2 fruit fly cellular contexts compared by ENCODE assay signal in genomic region chrX:10265213-10266017, dm6.
TF ChIP-seq lines count a peak whose summit lies in the region.

Gene CG12643, minus strand, starts transcription at chrX:10265263.

TF ChIP-seq in whole organism, embryonic, 481 proteins besides CTCF, POLR2A, EP300 and RAD21 (continued from another document and continues in another):
- TF ChIP-seq pan (optimal IDR thresholded peaks at IDR 0.05; lab: Kevin White, UChicago) (peak in 1 of 2 experiments; percentile 26), pan (GFP tag; optimal IDR thresholded peaks at IDR 0.05 in 1 of 2, IDR thresholded peaks at IDR 0.05 in 1 of 2) (peak; percentile 51 to 93), CG18619 (GFP tag; optimal IDR thresholded peaks at IDR 0.05; lab: Kevin White, UChicago) (peak; percentile 82), scrt (GFP tag; optimal IDR thresholded peaks at IDR 0.05; lab: Kevin White, UChicago) (peak; percentile 71), CG12299 (tag; optimal IDR thresholded peaks at IDR 0.05; lab: Kevin White, UChicago) (peak; percentile 53), nau (GFP tag; optimal IDR thresholded peaks at IDR 0.05; lab: Kevin White, UChicago) (peak; percentile 85), tgo (GFP tag; IDR thresholded peaks at IDR 0.05; lab: Robert Waterston, UW) (peak; percentile 90), CG8359 (GFP tag; optimal IDR thresholded peaks at IDR 0.05; lab: Kevin White, UChicago; ENCODE audit: borderline replicate concordance) (peak; percentile 50), her (GFP tag; optimal IDR thresholded peaks at IDR 0.05; lab: Kevin White, UChicago) (peak; percentile 94), usp (GFP tag; optimal IDR thresholded peaks at IDR 0.05; lab: Kevin White, UChicago) (no peak), C15 (GFP tag; IDR thresholded peaks at IDR 0.05; lab: Robert Waterston, UW) (peak; percentile 74; the same call in 2 of the 3 replicates), Dad (GFP tag; optimal IDR thresholded peaks at IDR 0.05; lab: Kevin White, UChicago) (peak; percentile 91), luna (GFP tag; optimal IDR thresholded peaks at IDR 0.05; lab: Kevin White, UChicago) (peak; percentile 72), vvl (GFP tag; IDR thresholded peaks at IDR 0.05; lab: Robert Waterston, UW) (peak; percentile 96), CG10959 (GFP tag; IDR thresholded peaks at IDR 0.05; lab: Robert Waterston, UW) (peak; percentile 85), Opbp (GFP tag; IDR thresholded peaks at IDR 0.05; lab: Robert Waterston, UW; ENCODE audit: partially characterized antibody) (no peak), Jarid2 (GFP tag; optimal IDR thresholded peaks at IDR 0.05; lab: Kevin White, UChicago) (peak; percentile 17), Bteb2 (GFP tag; optimal IDR thresholded peaks at IDR 0.05; lab: Kevin White, UChicago) (peak; percentile 80), CG12219 (GFP tag; optimal IDR thresholded peaks at IDR 0.05; lab: Kevin White, UChicago) (peak; percentile 81), Lhr (GFP tag; optimal IDR thresholded peaks at IDR 0.05; lab: Kevin White, UChicago) (peak; percentile 54), Lpt (GFP tag; optimal IDR thresholded peaks at IDR 0.05; lab: Kevin White, UChicago) (no peak), nom (GFP tag; optimal IDR thresholded peaks at IDR 0.05; lab: Kevin White, UChicago) (peak; percentile 52), CG6654 (GFP tag; optimal IDR thresholded peaks at IDR 0.05; lab: Kevin White, UChicago) (peak; percentile 66), kni (GFP tag; optimal IDR thresholded peaks at IDR 0.05; lab: Kevin White, UChicago) (peak; percentile 70), Hmr (GFP tag; optimal IDR thresholded peaks at IDR 0.05; lab: Kevin White, UChicago) (peak; percentile 87), nmo (GFP tag; optimal IDR thresholded peaks at IDR 0.05; lab: Kevin White, UChicago) (peak; percentile 86), CG11696 (GFP tag; IDR thresholded peaks at IDR 0.05; lab: Robert Waterston, UW) (peak; percentile 72), CoRest (tag; optimal IDR thresholded peaks at IDR 0.05; lab: Kevin White, UChicago) (peak; percentile 91), Ets97D (GFP tag; optimal IDR thresholded peaks at IDR 0.05; lab: Kevin White, UChicago) (peak; percentile 73), Side (GFP tag; optimal IDR thresholded peaks at IDR 0.05; lab: Kevin White, UChicago) (peak; percentile 91), stwl (tag; optimal IDR thresholded peaks at IDR 0.05; lab: Kevin White, UChicago) (no peak), Aef1 (GFP tag; IDR thresholded peaks at IDR 0.05; lab: Robert Waterston, UW) (peak; percentile 91), Dref (GFP tag; IDR thresholded peaks at IDR 0.05; lab: Robert Waterston, UW) (peak; percentile 36; the same call in 1 of the 2 replicates), psq (GFP tag; optimal IDR thresholded peaks at IDR 0.05; lab: Kevin White, UChicago) (peak; percentile 70), CG17361 (GFP tag; IDR thresholded peaks at IDR 0.05; lab: Robert Waterston, UW) (peak; percentile 92), fd96Cb (tag; optimal IDR thresholded peaks at IDR 0.05; lab: Kevin White, UChicago) (peak; percentile 92), gcm (GFP tag; optimal IDR thresholded peaks at IDR 0.05; lab: Kevin White, UChicago) (peak; percentile 73), Hey (tag; optimal IDR thresholded peaks at IDR 0.05; lab: Kevin White, UChicago) (peak; percentile 26), repo (GFP tag; optimal IDR thresholded peaks at IDR 0.05; lab: Kevin White, UChicago) (peak; percentile 91), Spps (tag; optimal IDR thresholded peaks at IDR 0.05; lab: Kevin White, UChicago) (peak; percentile 64), ab (GFP tag; optimal IDR thresholded peaks at IDR 0.05; lab: Kevin White, UChicago) (peak; percentile 89), CG17186 (GFP tag; optimal IDR thresholded peaks at IDR 0.05; lab: Kevin White, UChicago) (peak; percentile 84), CG2678 (tag; optimal IDR thresholded peaks at IDR 0.05; lab: Kevin White, UChicago) (peak; percentile 89), CG11456 (GFP tag; IDR thresholded peaks at IDR 0.05; lab: Robert Waterston, UW) (peak; percentile 90), Bdp1 (GFP tag; optimal IDR thresholded peaks at IDR 0.05; lab: Kevin White, UChicago) (peak; percentile 84), CG16815 (GFP tag; optimal IDR thresholded peaks at IDR 0.05; lab: Kevin White, UChicago) (peak; percentile 65), CG30020 (tag; optimal IDR thresholded peaks at IDR 0.05; lab: Kevin White, UChicago) (peak; percentile 70), Max (GFP tag; optimal IDR thresholded peaks at IDR 0.05; lab: Kevin White, UChicago) (peak; percentile 64), Kr (GFP tag; optimal IDR thresholded peaks at IDR 0.05; lab: Kevin White, UChicago) (no peak), trem (tag; optimal IDR thresholded peaks at IDR 0.05; lab: Kevin White, UChicago) (peak; percentile 49), CG6683 (GFP tag; optimal IDR thresholded peaks at IDR 0.05; lab: Kevin White, UChicago) (peak; percentile 61), CG1024 (GFP tag; IDR thresholded peaks at IDR 0.05; lab: Robert Waterston, UW) (peak; percentile 89), yki (optimal IDR thresholded peaks at IDR 0.05; lab: Kevin White, UChicago) (no peak), sob (GFP tag; IDR thresholded peaks at IDR 0.05; lab: Robert Waterston, UW) (peak; percentile 93), Awh (GFP tag; IDR thresholded peaks at IDR 0.05; lab: Robert Waterston, UW) (peak; percentile 96), CG11085 (GFP tag; IDR thresholded peaks at IDR 0.05; lab: Robert Waterston, UW) (peak; percentile 73), corto (GFP tag; optimal IDR thresholded peaks at IDR 0.05; lab: Kevin White, UChicago) (peak; percentile 75), CG8089 (GFP tag; optimal IDR thresholded peaks at IDR 0.05; lab: Kevin White, UChicago) (peak; percentile 92), odd (GFP tag; optimal IDR thresholded peaks at IDR 0.05; lab: Kevin White, UChicago) (peak; percentile 83), CG17612 (GFP tag; IDR thresholded peaks at IDR 0.05; lab: Robert Waterston, UW) (peak; percentile 73), slou (GFP tag; optimal IDR thresholded peaks at IDR 0.05; lab: Kevin White, UChicago) (peak; percentile 75), CG6791 (GFP tag; IDR thresholded peaks at IDR 0.05; lab: Robert Waterston, UW; ENCODE audit: partially characterized antibody) (no peak), ham (GFP tag; IDR thresholded peaks at IDR 0.05; lab: Robert Waterston, UW) (peak; percentile 35), sug (tag; optimal IDR thresholded peaks at IDR 0.05; lab: Kevin White, UChicago) (peak; percentile 81), seq (GFP tag; IDR thresholded peaks at IDR 0.05; lab: Robert Waterston, UW) (peak; percentile 89)

TF ChIP-seq in whole organism, prepupa, 60 proteins besides CTCF, POLR2A, EP300 and RAD21 (continued from another document):
- TF ChIP-seq Lpt (GFP tag; optimal IDR thresholded peaks at IDR 0.05; lab: Kevin White, UChicago) (peak; percentile 96), vri (GFP tag; optimal IDR thresholded peaks at IDR 0.05; lab: Kevin White, UChicago) (peak; percentile 91), CG11294 (GFP tag; IDR thresholded peaks at IDR 0.05; lab: Robert Waterston, UW) (peak; percentile 96), topi (GFP tag; optimal IDR thresholded peaks at IDR 0.05; lab: Kevin White, UChicago) (peak; percentile 97), CG31627 (GFP tag; optimal IDR thresholded peaks at IDR 0.05; lab: Kevin White, UChicago) (peak; percentile 98), Hr4 (GFP tag; optimal IDR thresholded peaks at IDR 0.05; lab: Kevin White, UChicago) (peak; percentile 95), CG15336 (GFP tag; IDR thresholded peaks at IDR 0.05; lab: Robert Waterston, UW) (peak; percentile 95), CG3919 (GFP tag; optimal IDR thresholded peaks at IDR 0.05; lab: Kevin White, UChicago) (peak; percentile 97), esn (GFP tag; optimal IDR thresholded peaks at IDR 0.05; lab: Kevin White, UChicago) (peak; percentile 97)
